Worm (Caenorhabditis elegans): Measurements from ENCODE around the gene Y45G12B.2.

DNA sequence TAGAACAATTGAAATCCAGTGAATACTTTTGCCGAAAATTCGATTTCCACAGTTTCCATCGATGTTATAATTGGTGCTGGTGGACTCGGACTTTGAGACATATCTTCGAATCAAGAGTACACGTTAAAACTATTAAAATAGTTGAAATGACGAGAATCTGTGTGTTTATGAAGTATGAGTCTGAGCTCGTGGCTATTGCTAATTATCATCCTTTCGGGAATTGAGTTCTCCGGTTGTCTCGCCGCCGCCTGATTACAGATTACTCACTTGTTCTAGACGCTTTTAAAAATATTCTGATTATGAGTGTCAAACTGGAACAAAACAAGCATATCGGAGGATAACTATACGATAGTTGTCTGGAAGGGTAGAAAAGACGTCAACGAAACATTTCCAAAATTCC is 43.6 kb downstream of the Y45G12B.2 start, which contains the start of gene srg-56:
- TF ChIP-seq ceh-82 (tag; optimal IDR thresholded peaks at IDR 0.05) = no peak
- no peak for TF ChIP-seq vab-15 (tag; optimal IDR thresholded peaks at IDR 0.05)
- no peak for TF ChIP-seq lin-15B (tag; optimal IDR thresholded peaks at IDR 0.05)
- TF ChIP-seq lsy-2 (tag; optimal IDR thresholded peaks at IDR 0.05) = no peak
- no peak for TF ChIP-seq efl-1 (optimal IDR thresholded peaks at IDR 0.05)
- TF ChIP-seq efl-1 (GFP tag; optimal IDR thresholded peaks at IDR 0.05 in 1 of 2) = no peak
- TF ChIP-seq nhr-12 (tag; optimal IDR thresholded peaks at IDR 0.05) = no peak
